Fruit fly (Drosophila melanogaster): ENCODE results near the gene CG15386.

dm6 chr2L:2177312-2177968 is 39.6 kb downstream of the CG15386 start:
- TF ChIP-seq emc (GFP tag; optimal IDR thresholded peaks at IDR 0.05): no peak
- no peak for TF ChIP-seq zen2 (GFP tag; IDR thresholded peaks at IDR 0.05; ENCODE audit: partially characterized antibody)
- TF ChIP-seq CoRest (tag; optimal IDR thresholded peaks at IDR 0.05): peak; percentile 13
- no peak for TF ChIP-seq Abd-B (GFP tag; optimal IDR thresholded peaks at IDR 0.05)
- no peak for TF ChIP-seq BtbVII (GFP tag; optimal IDR thresholded peaks at IDR 0.05)
- TF ChIP-seq CG4617 (GFP tag; optimal IDR thresholded peaks at IDR 0.05; ENCODE audit: borderline replicate concordance): peak; percentile 8
- peak; percentile 45 for TF ChIP-seq CG12659 (GFP tag; optimal IDR thresholded peaks at IDR 0.05)
- peak; percentile 48 for TF ChIP-seq Max (GFP tag; optimal IDR thresholded peaks at IDR 0.05)
- peak; percentile 55 for TF ChIP-seq lmd (GFP tag; IDR thresholded peaks at IDR 0.05)
- TF ChIP-seq rib (GFP tag; IDR thresholded peaks at IDR 0.05): no peak
- no peak for TF ChIP-seq CG34376 (GFP tag; optimal IDR thresholded peaks at IDR 0.05)
- TF ChIP-seq sim (GFP tag; IDR thresholded peaks at IDR 0.05): no peak
- peak; percentile 52 for TF ChIP-seq CG4424 (GFP tag; optimal IDR thresholded peaks at IDR 0.05)
- no peak for TF ChIP-seq Trl (optimal IDR thresholded peaks at IDR 0.05)
- TF ChIP-seq Trl (GFP tag; optimal IDR thresholded peaks at IDR 0.05): peak; percentile 41

Data from whole organism, embryonic.